Fruit fly (Drosophila melanogaster): ENCODE results near the gene Ir67c.

dm6 chr3L:10434005-10434404 is at the start of gene Ir67c:
- TF ChIP-seq CG14711 (tag; optimal IDR thresholded peaks at IDR 0.05) (no peak), Hr96 (GFP tag; optimal IDR thresholded peaks at IDR 0.05) (no peak), Crg-1 (GFP tag; optimal IDR thresholded peaks at IDR 0.05) (no peak), tj (GFP tag; optimal IDR thresholded peaks at IDR 0.05) (no peak), bab1 (GFP tag; optimal IDR thresholded peaks at IDR 0.05) (no peak)

Measured in whole organism, adult.